Worm (Caenorhabditis elegans) whole organism, L4 larva: ENCODE data around the gene AH9.6.
A peak's percentile ranks its signal among the peaks of the same experiment; 100 is the strongest.

ENCODE experiments used
- F37D6.2 ChIP-seq: sonication (generic microtip); optimal IDR thresholded peaks from 2 replicates; lab custom pipeline; 2016; ENCODE audit warnings: mild to moderate bottlenecking, missing genetic modification characterization, missing compliant biosample characterization
- T20F7.1 ChIP-seq: fragments of 200-800 bp; sonication (Bioruptor generic); optimal IDR thresholded peaks from 2 replicates; lab custom pipeline; 2018; ENCODE audit warnings: mild to moderate bottlenecking, missing genetic modification characterization, missing compliant biosample characterization
- T26A8.4 ChIP-seq: fragments of 200-800 bp; sonication (Bioruptor generic); IDR thresholded peaks from 2 replicates; pipeline ENCODE4 v1.3.6; 2022; ENCODE audit warnings: missing genetic modification characterization, missing compliant biosample characterization
- Y105C5A.15 ChIP-seq: fragments of 200-800 bp; sonication (Bioruptor generic); IDR thresholded peaks from 2 replicates; pipeline ENCODE4 v1.3.6; 2022; ENCODE audit warnings: missing genetic modification characterization, missing compliant biosample characterization
- Y48G9A.11 ChIP-seq: fragments of 200-800 bp; sonication (Bioruptor generic); IDR thresholded peaks from 2 replicates; pipeline ENCODE4 v1.3.6; 2022; ENCODE audit warnings: missing genetic modification reagents, missing genetic modification characterization, missing compliant biosample characterization
- Y75B8A.6 ChIP-seq: fragments of 200-800 bp; sonication (Bioruptor generic); IDR thresholded peaks from 2 replicates; pipeline ENCODE4 v1.3.6; 2022; ENCODE audit warnings: missing genetic modification reagents, missing genetic modification characterization, missing compliant biosample characterization
- ZK337.2 ChIP-seq: fragments of 200-800 bp; sonication (Bioruptor generic); IDR thresholded peaks from 2 replicates; pipeline ENCODE4 v1.3.6; 2022; ENCODE audit warnings: missing genetic modification reagents, missing genetic modification characterization, missing compliant biosample characterization
- ZK546.5 ChIP-seq, 2 experiments: sonication (generic microtip); optimal IDR thresholded peaks; 2 replicates each; lab custom pipeline; 2017; ENCODE audit warnings: missing biosample characterization in 2 of 2, missing genetic modification characterization in 2 of 2
- ama-1 ChIP-seq: fragments of 150-350 bp; optimal IDR thresholded peaks from 2 replicates; lab custom pipeline; 2014; ENCODE audit warnings: inconsistent platforms, mixed read lengths
- attf-4 ChIP-seq: sonication (generic microtip); optimal IDR thresholded peaks from 3 replicates; lab custom pipeline; 2017; ENCODE audit warnings: missing biosample characterization, missing genetic modification characterization
- ceh-62 ChIP-seq: sonication (generic microtip); optimal IDR thresholded peaks from 2 replicates; lab custom pipeline; 2017; ENCODE audit warnings: missing biosample characterization, missing genetic modification characterization
- ces-1 ChIP-seq: fragments of 150-350 bp; sonication (generic microtip); optimal IDR thresholded peaks from 4 replicates; lab custom pipeline; 2014; ENCODE audit warnings: missing biosample characterization, missing genetic modification reagents, missing genetic modification characterization
- cey-2 ChIP-seq: sonication (generic microtip); optimal IDR thresholded peaks from 3 replicates; lab custom pipeline; 2017; ENCODE audit warnings: missing genetic modification characterization, mild to moderate bottlenecking, missing compliant biosample characterization, antibody characterized with exemption, borderline replicate concordance; ENCODE audit not compliant: insufficient read depth
- daf-16 ChIP-seq, 3 experiments: sonication (generic microtip); optimal IDR thresholded peaks; 2 replicates each; lab custom pipeline; 2016 to 2017; ENCODE audit warnings: missing genetic modification characterization in 3 of 3, missing genetic modification reagents in 3 of 3, mild to moderate bottlenecking in 2 of 3, missing compliant biosample characterization in 2 of 3, missing biosample characterization in 1 of 3, moderate library complexity in 1 of 3
- dpl-1 ChIP-seq: fragments of 150-350 bp; optimal IDR thresholded peaks from 2 replicates; lab custom pipeline; 2014; ENCODE audit warnings: missing biosample characterization, missing genetic modification reagents, missing genetic modification characterization
- duxl-1 ChIP-seq: sonication (generic microtip); optimal IDR thresholded peaks from 2 replicates; lab custom pipeline; 2016; ENCODE audit warnings: mild to moderate bottlenecking, missing genetic modification characterization, moderate library complexity, missing compliant biosample characterization; ENCODE audit not compliant: poor library complexity
- egl-43 ChIP-seq: fragments of 200-800 bp; sonication (Bioruptor generic); IDR thresholded peaks from 2 replicates; pipeline ENCODE4 v1.3.6; 2022; ENCODE audit warnings: missing genetic modification reagents, missing genetic modification characterization, missing compliant biosample characterization
- gei-8 ChIP-seq: fragments of 200-800 bp; sonication (Bioruptor generic); optimal IDR thresholded peaks from 2 replicates; lab custom pipeline; 2018; ENCODE audit warnings: mild to moderate bottlenecking, missing genetic modification characterization, missing compliant biosample characterization
- hlh-30 ChIP-seq: sonication (generic microtip); optimal IDR thresholded peaks from 2 replicates; lab custom pipeline; 2017; ENCODE audit warnings: antibody characterized with exemption, mild to moderate bottlenecking, missing genetic modification characterization, missing compliant biosample characterization; ENCODE audit not compliant: insufficient read depth
- lin-1 ChIP-seq: fragments of 200-800 bp; sonication (Bioruptor generic); IDR thresholded peaks from 2 replicates; pipeline ENCODE4 v1.3.6; 2022; ENCODE audit warnings: missing genetic modification reagents, missing genetic modification characterization, missing compliant biosample characterization
- lin-13 ChIP-seq: fragments of 150-350 bp; optimal IDR thresholded peaks from 2 replicates; lab custom pipeline; 2014; ENCODE audit warnings: missing biosample characterization, missing genetic modification reagents, missing genetic modification characterization
- lin-38 ChIP-seq: fragments of 200-800 bp; sonication (Bioruptor generic); IDR thresholded peaks from 2 replicates; pipeline ENCODE4 v1.3.6; 2022; ENCODE audit warnings: missing genetic modification reagents, missing genetic modification characterization, missing compliant biosample characterization
- lsy-2 ChIP-seq, 2 experiments: fragments of 150-350 bp in 1 of 2; sonication (generic microtip) in 1 of 2; optimal IDR thresholded peaks; 2 replicates each; lab custom pipeline; 2014 to 2017; ENCODE audit warnings: missing biosample characterization in 2 of 2, missing genetic modification characterization in 2 of 2
- madf-9 ChIP-seq: fragments of 200-800 bp; sonication (Bioruptor generic); conservative IDR thresholded peaks from 2 replicates; pipeline ENCODE4 v1.3.6; 2022; ENCODE audit warnings: missing genetic modification reagents, missing genetic modification characterization, missing compliant biosample characterization
- mdt-29 ChIP-seq: fragments of 200-800 bp; sonication (Bioruptor generic); IDR thresholded peaks from 2 replicates; pipeline ENCODE4 v1.3.6; 2022; ENCODE audit warnings: missing genetic modification reagents, missing genetic modification characterization, missing compliant biosample characterization
- mxl-2 ChIP-seq: fragments of 200-800 bp; sonication (Bioruptor generic); conservative IDR thresholded peaks from 2 replicates; pipeline ENCODE4 v1.3.6; 2022; ENCODE audit warnings: missing genetic modification reagents, missing genetic modification characterization, missing compliant biosample characterization
- nhr-76 ChIP-seq: fragments of 150-350 bp; optimal IDR thresholded peaks from 2 replicates; lab custom pipeline; 2014; ENCODE audit warnings: missing biosample characterization, missing genetic modification characterization
- pha-4 ChIP-seq, 2 experiments: fragments of 150-350 bp in 1 of 2; fragments of 200-800 bp in 1 of 2; sonication (Bioruptor generic) in 1 of 2; IDR thresholded peaks in 1 of 2; optimal IDR thresholded peaks in 1 of 2; 2 replicates each; pipeline versions ENCODE4 v1.3.6 to Lab custom; 2014 to 2022; ENCODE audit warnings: missing genetic modification characterization in 2 of 2, missing genetic modification reagents in 2 of 2, missing biosample characterization in 1 of 2, missing compliant biosample characterization in 1 of 2
- pqm-1 ChIP-seq: sonication (generic microtip); optimal IDR thresholded peaks from 2 replicates; lab custom pipeline; 2017; ENCODE audit warnings: missing biosample characterization, missing genetic modification characterization
- saeg-2 ChIP-seq: fragments of 200-800 bp; sonication (Bioruptor generic); IDR thresholded peaks from 2 replicates; pipeline ENCODE4 v1.3.6; 2022; ENCODE audit warnings: missing genetic modification reagents, missing genetic modification characterization, missing compliant biosample characterization
- spr-1 ChIP-seq: sonication (generic microtip); optimal IDR thresholded peaks from 2 replicates; lab custom pipeline; 2016; ENCODE audit warnings: mild to moderate bottlenecking, missing genetic modification characterization, missing compliant biosample characterization
- spr-3 ChIP-seq: fragments of 200-800 bp; sonication (Bioruptor generic); optimal IDR thresholded peaks from 2 replicates; lab custom pipeline; 2018; ENCODE audit warnings: mild to moderate bottlenecking, missing genetic modification characterization, missing compliant biosample characterization
- unc-130 ChIP-seq: sonication (generic microtip); optimal IDR thresholded peaks from 2 replicates; lab custom pipeline; 2016; ENCODE audit warnings: missing genetic modification reagents, missing genetic modification characterization, missing compliant biosample characterization
- unc-62 ChIP-seq, 3 experiments: fragments of 150-350 bp in 1 of 3; sonication (generic microtip); optimal IDR thresholded peaks in 2 of 3; peaks in 1 of 3; 1 replicate in 1 of 3; 2 replicates in 2 of 3; lab custom pipeline; 2014 to 2017; ENCODE audit warnings: missing biosample characterization in 3 of 3, missing genetic modification characterization in 3 of 3, missing genetic modification reagents in 3 of 3, missing genotype in 1 of 3
- zfp-2 ChIP-seq: sonication (generic microtip); optimal IDR thresholded peaks from 2 replicates; lab custom pipeline; 2016; ENCODE audit warnings: mild to moderate bottlenecking, missing genetic modification characterization, missing compliant biosample characterization
- zip-2 ChIP-seq: fragments of 150-350 bp; optimal IDR thresholded peaks from 2 replicates; lab custom pipeline; 2014; ENCODE audit warnings: missing biosample characterization, missing genetic modification characterization

The AH9.6 gene

DNA sequence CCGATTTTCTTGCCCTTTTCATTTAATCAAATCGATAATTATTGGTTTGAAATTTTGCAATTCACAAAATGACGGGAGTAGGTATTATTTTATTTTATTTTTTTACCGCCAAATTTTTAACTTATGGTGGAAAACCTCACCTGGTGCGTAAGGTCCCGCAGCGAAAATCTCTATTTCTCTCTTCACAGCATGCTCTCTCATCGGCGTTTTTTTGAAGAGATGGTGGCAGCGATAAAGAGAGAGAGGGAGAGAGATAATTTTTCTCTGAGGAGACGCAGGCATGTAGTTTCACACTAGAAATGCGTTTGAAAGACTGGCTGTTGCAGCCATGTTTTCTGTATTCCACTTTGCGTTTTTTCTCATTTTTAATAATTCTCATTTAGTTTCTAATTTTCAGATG lies 34.0 kb downstream of the AH9.6 start, which contains the start of gene T14F9.2 (continued):
- TF ChIP-seq T20F7.1 (no peak), lin-13 (GFP tag; lab: Kevin White, UChicago) (no peak), attf-4 (no peak), Y105C5A.15 (GFP tag; lab: Robert Waterston, UW) (no peak), dpl-1 (GFP tag; lab: Kevin White, UChicago) (peak; percentile 33), unc-130 (GFP tag; lab: Kevin White, UChicago) (no peak), cey-2 (tag; lab: Kevin White, UChicago) (no peak), saeg-2 (GFP tag; lab: Robert Waterston, UW) (no peak), ces-1 (no peak), pqm-1 (tag; lab: Kevin White, UChicago) (no peak), duxl-1 (tag; lab: Kevin White, UChicago) (no peak), hlh-30 (peak; percentile 77), madf-9 (no peak), Y48G9A.11 (GFP tag; lab: Robert Waterston, UW) (no peak), ceh-62 (tag; lab: Kevin White, UChicago) (no peak), daf-16 (GFP tag; optimal IDR thresholded peaks at IDR 0.05; lab: Kevin White, UChicago) (no peak), daf-16 (tag; optimal IDR thresholded peaks at IDR 0.05; lab: Kevin White, UChicago) (peak; percentile 52), unc-62 (GFP tag; optimal IDR thresholded peaks at IDR 0.05 in 1 of 2; lab: Kevin White, UChicago) (no peak), unc-62 (tag; optimal IDR thresholded peaks at IDR 0.05; lab: Kevin White, UChicago) (no peak), F37D6.2 (tag; lab: Kevin White, UChicago) (no peak), spr-1 (tag; lab: Kevin White, UChicago) (no peak), lsy-2 (tag; optimal IDR thresholded peaks at IDR 0.05; lab: Kevin White, UChicago) (peak in 1 of 2 experiments; percentile 79), gei-8 (GFP tag; lab: Kevin White, UChicago) (no peak), ZK546.5 (tag; optimal IDR thresholded peaks at IDR 0.05; lab: Kevin White, UChicago) (no peak), Y75B8A.6 (GFP tag; lab: Robert Waterston, UW) (no peak), spr-3 (GFP tag; lab: Kevin White, UChicago) (no peak), ZK337.2 (no peak), egl-43 (GFP tag; lab: Robert Waterston, UW) (no peak), nhr-76 (tag; lab: Kevin White, UChicago) (no peak)

DNA sequence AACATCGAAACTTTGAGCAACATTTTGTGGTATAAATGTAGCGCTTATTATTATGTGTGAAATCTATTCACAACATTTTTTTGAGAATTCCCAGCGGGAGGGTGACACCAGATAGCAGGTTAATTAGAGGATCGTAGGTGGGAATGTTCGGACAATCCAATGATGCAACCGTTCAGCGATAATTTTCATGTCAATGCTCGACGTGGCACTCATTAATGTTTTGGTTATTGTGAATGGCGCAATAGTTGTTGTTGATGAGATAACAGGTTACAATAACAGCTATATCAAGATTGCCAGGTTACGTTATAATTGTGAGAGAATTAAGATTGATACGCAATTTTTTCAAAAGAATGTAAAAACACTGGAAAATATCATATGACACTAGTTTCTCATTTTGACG lies 36.6 kb downstream of the AH9.6 start:
- TF ChIP-seq ama-1 (lab: Kevin White, UChicago) (no peak), ZK337.2 (no peak), zfp-2 (no peak), mxl-2 (GFP tag; lab: Robert Waterston, UW) (no peak), pha-4 (GFP tag; IDR thresholded peaks at IDR 0.05; lab: Robert Waterston, UW) (no peak), pha-4 (tag; optimal IDR thresholded peaks at IDR 0.05; lab: Kevin White, UChicago) (no peak), F37D6.2 (tag; lab: Kevin White, UChicago) (no peak), lin-38 (GFP tag; lab: Robert Waterston, UW) (no peak), lin-1 (GFP tag; lab: Robert Waterston, UW) (no peak), zip-2 (tag; lab: Kevin White, UChicago) (no peak), T26A8.4 (GFP tag; lab: Robert Waterston, UW) (no peak), T20F7.1 (no peak), egl-43 (GFP tag; lab: Robert Waterston, UW) (no peak), mdt-29 (GFP tag; lab: Robert Waterston, UW) (no peak)
